Fruit fly (Drosophila melanogaster) whole organism, prepupa: ENCODE results near the gene CG14024.

ENCODE experiments used
- CG10669 ChIP-seq: fragments of 200-800 bp; sonication (Bioruptor generic); optimal IDR thresholded peaks from 3 replicates; lab custom pipeline; 2018; ENCODE audit warnings: missing biosample characterization, mild to moderate bottlenecking, missing genetic modification characterization, moderate library complexity
- CG1621 ChIP-seq: fragments of 200-800 bp; sonication (Bioruptor generic); optimal IDR thresholded peaks from 3 replicates; lab custom pipeline; 2018; ENCODE audit warnings: missing biosample characterization, mild to moderate bottlenecking, missing genetic modification characterization
- CG6854 ChIP-seq: fragments of 200-800 bp; sonication (Bioruptor generic); optimal IDR thresholded peaks from 2 replicates; lab custom pipeline; 2017; ENCODE audit warnings: missing biosample characterization, mild to moderate bottlenecking, missing genetic modification characterization
- spab ChIP-seq: fragments of 200-800 bp; sonication (Bioruptor generic); optimal IDR thresholded peaks from 2 replicates; lab custom pipeline; 2017; ENCODE audit warnings: missing biosample characterization, mild to moderate bottlenecking, missing genetic modification characterization, missing genetic modification reagents

- TF ChIP-seq CG10669 (GFP tag; lab: Kevin White, UChicago) (no peak), CG6854 (GFP tag; lab: Kevin White, UChicago) (no peak), spab (GFP tag; lab: Kevin White, UChicago) (no peak), CG1621 (tag; lab: Kevin White, UChicago) (no peak)
These were observed 15.1 kb downstream of the CG14024 start for dm6 chr2L:5299628-5299986.
